Fruit fly (Drosophila melanogaster): ENCODE data around the gene CG43336.
A peak's percentile ranks its signal among the peaks of the same experiment; 100 is the strongest.

CG43336 gene

dm6 chr3R:15611692-15612091, 25.3 kb upstream of the CG43336 start (continued):
- TF ChIP-seq Spps (tag; optimal IDR thresholded peaks at IDR 0.05) (no peak), Gsc (GFP tag; IDR thresholded peaks at IDR 0.05) (no peak), C15 (GFP tag; IDR thresholded peaks at IDR 0.05) (no peak), Sox102F (GFP tag; optimal IDR thresholded peaks at IDR 0.05) (peak; percentile 16), jigr1 (GFP tag; IDR thresholded peaks at IDR 0.05) (no peak), CG6683 (GFP tag; optimal IDR thresholded peaks at IDR 0.05) (no peak), btn (GFP tag; optimal IDR thresholded peaks at IDR 0.05) (no peak), dimm (GFP tag; IDR thresholded peaks at IDR 0.05) (no peak), kah (GFP tag; optimal IDR thresholded peaks at IDR 0.05) (no peak), zfh1 (GFP tag; IDR thresholded peaks at IDR 0.05) (peak; percentile 43; the same call in 1 of the 3 replicates), CG2129 (GFP tag; IDR thresholded peaks at IDR 0.05; ENCODE audit: partially characterized antibody) (no peak), CG10543 (GFP tag; optimal IDR thresholded peaks at IDR 0.05) (no peak), CG15011 (GFP tag; optimal IDR thresholded peaks at IDR 0.05) (no peak), ranshi (GFP tag; IDR thresholded peaks at IDR 0.05) (no peak), lmd (GFP tag; IDR thresholded peaks at IDR 0.05) (no peak), Pdp1 (GFP tag; optimal IDR thresholded peaks at IDR 0.05) (no peak), klu (GFP tag; IDR thresholded peaks at IDR 0.05) (no peak), CG32772 (GFP tag; IDR thresholded peaks at IDR 0.05) (no peak), Nf-YA (GFP tag; IDR thresholded peaks at IDR 0.05) (no peak), exex (tag; optimal IDR thresholded peaks at IDR 0.05) (no peak), sc (optimal IDR thresholded peaks at IDR 0.05) (no peak), sc (GFP tag; optimal IDR thresholded peaks at IDR 0.05) (no peak), Eip74EF (GFP tag; optimal IDR thresholded peaks at IDR 0.05) (no peak), CG31365 (tag; optimal IDR thresholded peaks at IDR 0.05) (no peak), CG16813 (GFP tag; IDR thresholded peaks at IDR 0.05; ENCODE audit: partially characterized antibody) (no peak), tgo (GFP tag; IDR thresholded peaks at IDR 0.05) (no peak), CG10654 (GFP tag; optimal IDR thresholded peaks at IDR 0.05) (no peak), knrl (GFP tag; IDR thresholded peaks at IDR 0.05; ENCODE audit: partially characterized antibody) (no peak), shn (GFP tag; optimal IDR thresholded peaks at IDR 0.05) (no peak), CG4282 (GFP tag; optimal IDR thresholded peaks at IDR 0.05) (no peak), gcm2 (GFP tag; optimal IDR thresholded peaks at IDR 0.05) (no peak), CG8388 (GFP tag; optimal IDR thresholded peaks at IDR 0.05) (peak; percentile 8), Ada2b (GFP tag; IDR thresholded peaks at IDR 0.05) (no peak), fu2 (GFP tag; optimal IDR thresholded peaks at IDR 0.05) (no peak), CG17328 (GFP tag; IDR thresholded peaks at IDR 0.05) (no peak), CG2678 (tag; optimal IDR thresholded peaks at IDR 0.05) (peak; percentile 39), CG3065 (GFP tag; optimal IDR thresholded peaks at IDR 0.05) (no peak), onecut (GFP tag; IDR thresholded peaks at IDR 0.05) (peak; percentile 33), ac (GFP tag; optimal IDR thresholded peaks at IDR 0.05) (no peak), cg (GFP tag; optimal IDR thresholded peaks at IDR 0.05) (no peak), CG11456 (GFP tag; IDR thresholded peaks at IDR 0.05) (no peak), CG10431 (GFP tag; optimal IDR thresholded peaks at IDR 0.05) (no peak), CG6272 (GFP tag; IDR thresholded peaks at IDR 0.05) (no peak), NfI (GFP tag; optimal IDR thresholded peaks at IDR 0.05) (no peak), Rfx (GFP tag; IDR thresholded peaks at IDR 0.05) (no peak), bbx (GFP tag; IDR thresholded peaks at IDR 0.05; ENCODE audit: partially characterized antibody) (no peak), Sin3A (optimal IDR thresholded peaks at IDR 0.05) (no peak), CG7987 (GFP tag; optimal IDR thresholded peaks at IDR 0.05) (no peak), lov (optimal IDR thresholded peaks at IDR 0.05) (no peak), lov (GFP tag; IDR thresholded peaks at IDR 0.05) (no peak), seq (GFP tag; IDR thresholded peaks at IDR 0.05) (no peak), CG10267 (tag; optimal IDR thresholded peaks at IDR 0.05) (peak; percentile 7), Lhr (GFP tag; optimal IDR thresholded peaks at IDR 0.05) (no peak)
